Fruit fly (Drosophila melanogaster) whole organism, pupa: Measurements from ENCODE around the gene CG13716.

Experiments used
- CG10348 ChIP-seq: fragments of 200-800 bp; sonication (Bioruptor generic); IDR thresholded peaks from 2 replicates; pipeline ENCODE4 v1.3.6; 2022; ENCODE audit warnings: missing biosample characterization, missing genetic modification characterization
- CG12605 ChIP-seq: fragments of 200-800 bp; sonication (Bioruptor generic); IDR thresholded peaks from 2 replicates; pipeline ENCODE4 v1.3.6; 2022; ENCODE audit warnings: missing biosample characterization, missing genetic modification characterization
- CG13204 ChIP-seq: fragments of 200-800 bp; sonication (Bioruptor generic); optimal IDR thresholded peaks from 2 replicates; lab custom pipeline; 2018; ENCODE audit warnings: missing biosample characterization, mild to moderate bottlenecking, missing genetic modification characterization, moderate library complexity
- CG14655 ChIP-seq: fragments of 200-800 bp; sonication (Bioruptor generic); optimal IDR thresholded peaks from 3 replicates; lab custom pipeline; 2017; ENCODE audit warnings: mild to moderate bottlenecking, missing biosample characterization, missing genetic modification reagents, missing genetic modification characterization
- CG15710 ChIP-seq: fragments of 200-800 bp; sonication (Bioruptor generic); optimal IDR thresholded peaks from 2 replicates; lab custom pipeline; 2018; ENCODE audit warnings: missing biosample characterization, mild to moderate bottlenecking, missing genetic modification characterization, moderate library complexity
- CG17806 ChIP-seq: fragments of 200-800 bp; sonication (Bioruptor generic); optimal IDR thresholded peaks from 2 replicates; lab custom pipeline; 2018; ENCODE audit warnings: missing biosample characterization, mild to moderate bottlenecking, missing genetic modification characterization, moderate library complexity
- CG32121 ChIP-seq: fragments of 200-800 bp; sonication (Bioruptor generic); IDR thresholded peaks from 2 replicates; pipeline ENCODE4 v1.3.6; 2022; ENCODE audit warnings: missing biosample characterization, missing genetic modification characterization
- CG34367 ChIP-seq: fragments of 200-800 bp; sonication (Bioruptor generic); optimal IDR thresholded peaks from 2 replicates; lab custom pipeline; 2018; ENCODE audit warnings: missing biosample characterization, mild to moderate bottlenecking, missing genetic modification characterization
- CG4496 ChIP-seq: fragments of 200-800 bp; sonication (Bioruptor generic); IDR thresholded peaks from 3 replicates; pipeline ENCODE4 v1.3.6; 2022; ENCODE audit warnings: missing biosample characterization, missing genetic modification characterization
- CG8159 ChIP-seq: fragments of 200-800 bp; sonication (Bioruptor generic); optimal IDR thresholded peaks from 3 replicates; lab custom pipeline; 2018; ENCODE audit warnings: missing biosample characterization, mild to moderate bottlenecking, missing genetic modification characterization, moderate library complexity
- CG8301 ChIP-seq: fragments of 200-800 bp; sonication (Bioruptor generic); optimal IDR thresholded peaks from 2 replicates; lab custom pipeline; 2018; ENCODE audit warnings: missing biosample characterization, mild to moderate bottlenecking, missing genetic modification characterization
- CG9948 ChIP-seq: fragments of 200-800 bp; sonication (Bioruptor generic); optimal IDR thresholded peaks from 2 replicates; lab custom pipeline; 2018; ENCODE audit warnings: missing biosample characterization, mild to moderate bottlenecking, missing genetic modification characterization, moderate library complexity
- D1 ChIP-seq: fragments of 200-800 bp; sonication (Bioruptor generic); optimal IDR thresholded peaks from 2 replicates; lab custom pipeline; 2018; ENCODE audit warnings: missing biosample characterization, mild to moderate bottlenecking, missing genetic modification characterization, moderate library complexity
- EcR ChIP-seq: fragments of 200-800 bp; sonication (Bioruptor generic); optimal IDR thresholded peaks from 3 replicates; lab custom pipeline; 2019; ENCODE audit warnings: missing biosample characterization, missing genetic modification characterization, mild to moderate bottlenecking, moderate library complexity, missing genetic modification reagents
- Ets98B ChIP-seq: fragments of 200-800 bp; sonication (Bioruptor generic); IDR thresholded peaks from 2 replicates; pipeline ENCODE4 v1.3.6; 2022; ENCODE audit warnings: missing biosample characterization, missing genetic modification characterization
- Pif1A ChIP-seq: fragments of 200-800 bp; sonication (Bioruptor generic); optimal IDR thresholded peaks from 3 replicates; lab custom pipeline; 2016; ENCODE audit warnings: missing biosample characterization, missing genetic modification characterization
- Pif1B ChIP-seq: fragments of 200-800 bp; sonication (Bioruptor generic); optimal IDR thresholded peaks from 3 replicates; lab custom pipeline; 2016; ENCODE audit warnings: missing biosample characterization, missing genetic modification characterization
- Snoo ChIP-seq: fragments of 200-800 bp; sonication (Bioruptor generic); optimal IDR thresholded peaks from 3 replicates; lab custom pipeline; 2017; ENCODE audit warnings: missing biosample characterization, mild to moderate bottlenecking, missing genetic modification characterization, inconsistent platforms
- fd96Ca ChIP-seq: fragments of 200-800 bp; sonication (Bioruptor generic); IDR thresholded peaks from 3 replicates; pipeline ENCODE4 v1.3.6; 2022; ENCODE audit warnings: missing biosample characterization, missing genetic modification characterization
- gl ChIP-seq: fragments of 200-800 bp; sonication (Bioruptor generic); optimal IDR thresholded peaks from 2 replicates; lab custom pipeline; 2018; ENCODE audit warnings: missing biosample characterization, mild to moderate bottlenecking, missing genetic modification characterization
- rn ChIP-seq: fragments of 200-800 bp; sonication (Bioruptor generic); IDR thresholded peaks from 2 replicates; pipeline ENCODE4 v1.3.6; 2022; ENCODE audit warnings: missing biosample characterization, missing genetic modification characterization

Gene CG13716

DNA sequence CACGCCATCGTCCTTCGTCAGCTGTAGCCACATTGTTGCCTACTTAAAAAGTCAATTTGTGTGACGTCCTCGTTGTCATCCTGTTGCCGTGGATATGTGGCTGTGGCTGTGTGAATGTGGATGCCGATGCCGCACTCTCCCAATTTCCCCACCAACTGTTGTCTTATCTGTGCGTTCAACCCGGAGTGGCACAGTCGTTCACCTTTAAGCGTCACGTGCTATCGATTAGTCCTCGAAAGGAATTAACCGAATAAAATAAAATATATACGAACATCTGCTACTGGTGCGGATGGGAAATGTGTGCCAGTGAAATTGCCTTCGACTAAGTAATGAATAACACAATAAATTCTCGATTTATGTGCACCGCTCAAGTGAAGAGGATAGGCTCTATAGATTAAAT lies 32.3 kb downstream of the CG13716 start:
- peak; percentile 52 for TF ChIP-seq EcR (GFP tag; lab: Kevin White, UChicago)
- no peak for TF ChIP-seq CG8159
- no peak for TF ChIP-seq Snoo (tag; lab: Kevin White, UChicago)
- TF ChIP-seq gl (tag; lab: Kevin White, UChicago), result no peak

DNA sequence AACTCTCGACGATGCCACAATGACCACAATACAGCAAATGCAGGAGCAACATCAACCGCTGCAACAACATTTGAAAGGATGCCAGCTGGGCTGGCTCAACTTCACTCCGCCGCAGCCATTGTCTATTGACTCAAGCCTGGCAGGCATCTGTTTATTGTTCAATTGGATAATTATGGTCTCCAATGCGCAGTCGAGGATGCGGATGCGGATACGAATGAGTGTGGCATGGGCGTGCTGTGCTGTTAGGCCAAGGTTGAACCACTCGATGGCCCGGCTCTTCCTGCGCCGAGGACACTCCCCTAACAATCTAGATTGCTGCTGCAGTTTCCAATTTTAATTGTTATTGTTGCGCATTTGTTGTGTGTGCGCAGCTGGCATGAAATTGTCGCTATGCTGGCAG lies 34.8 kb downstream of the CG13716 start:
- TF ChIP-seq CG9948 (tag; lab: Kevin White, UChicago) (no peak), CG10348 (GFP tag; lab: Robert Waterston, UW) (no peak), CG17806 (tag; lab: Kevin White, UChicago) (no peak), CG13204 (GFP tag; lab: Kevin White, UChicago) (no peak), Pif1A (GFP tag; lab: Kevin White, UChicago) (no peak), CG4496 (GFP tag; lab: Robert Waterston, UW) (no peak), Pif1B (no peak), CG8301 (tag; lab: Kevin White, UChicago) (no peak)

DNA sequence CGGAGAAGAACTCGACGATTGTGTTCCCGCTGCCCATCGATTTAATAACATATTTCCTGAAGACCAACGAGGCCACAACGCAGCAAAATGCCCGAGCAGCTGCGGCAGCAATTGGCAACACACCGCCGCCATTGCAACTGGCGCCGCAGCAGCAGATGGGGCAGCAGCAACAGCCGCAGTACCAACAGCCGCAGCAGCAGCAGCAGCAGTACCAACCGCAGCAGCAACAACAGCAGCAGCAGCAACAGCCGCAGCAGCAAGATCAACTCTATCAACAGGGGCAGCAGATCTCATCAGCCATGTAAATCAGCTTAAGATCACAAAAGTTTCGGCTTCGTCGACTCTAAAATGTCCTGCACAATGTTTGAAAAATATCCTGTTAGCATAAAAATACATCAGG lies 44.5 kb downstream of the CG13716 start:
- TF ChIP-seq CG17806 (tag; lab: Kevin White, UChicago), result no peak
- no peak for TF ChIP-seq CG34367
- TF ChIP-seq CG8159, result no peak
- TF ChIP-seq fd96Ca (GFP tag; lab: Robert Waterston, UW), result no peak
- TF ChIP-seq CG14655 (GFP tag; lab: Kevin White, UChicago), result no peak
- TF ChIP-seq CG15710, result no peak
- no peak for TF ChIP-seq CG8301 (tag; lab: Kevin White, UChicago)
- no peak for TF ChIP-seq CG32121 (GFP tag; lab: Robert Waterston, UW)
- TF ChIP-seq D1 (tag; lab: Kevin White, UChicago), result no peak
- no peak for TF ChIP-seq EcR (GFP tag; lab: Kevin White, UChicago)
- no peak for TF ChIP-seq CG4496 (GFP tag; lab: Robert Waterston, UW)
- TF ChIP-seq Ets98B (GFP tag; lab: Robert Waterston, UW), result no peak
- no peak for TF ChIP-seq rn
- no peak for TF ChIP-seq CG12605
- TF ChIP-seq Snoo (tag; lab: Kevin White, UChicago), result no peak
- no peak for TF ChIP-seq gl (tag; lab: Kevin White, UChicago)
- TF ChIP-seq CG13204 (GFP tag; lab: Kevin White, UChicago), result no peak
